Worm (Caenorhabditis elegans): ENCODE measurements around the gene F21G4.5.

DNA sequence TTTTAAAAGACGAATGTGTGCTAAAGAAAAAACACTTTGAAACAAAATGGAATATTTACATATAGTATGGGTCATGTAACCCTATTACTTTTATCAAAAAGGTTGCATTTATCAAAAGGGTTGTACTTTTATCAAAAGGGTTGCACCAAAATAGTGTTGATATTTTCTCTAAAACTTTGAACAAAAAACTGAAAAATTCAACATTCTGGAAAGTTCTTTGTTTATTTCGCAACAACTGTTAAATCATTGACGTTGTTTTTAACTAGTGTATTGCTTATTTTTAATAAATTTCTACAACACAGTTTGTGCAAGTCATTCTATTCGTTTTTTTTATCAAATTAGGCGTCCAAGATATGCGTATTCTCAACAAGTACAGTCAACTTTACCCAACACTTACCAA lies 32.6 kb downstream of the F21G4.5 start, which contains the start of the genes C17G1.5 and C17G1.14:
- TF ChIP-seq ceh-22 (tag; optimal IDR thresholded peaks at IDR 0.05) (no peak), pqm-1 (tag; optimal IDR thresholded peaks at IDR 0.05) (no peak), ceh-9 (tag; optimal IDR thresholded peaks at IDR 0.05) (no peak), pha-2 (tag; optimal IDR thresholded peaks at IDR 0.05) (no peak), nhr-11 (tag; optimal IDR thresholded peaks at IDR 0.05) (no peak), K02D7.2 (tag; optimal IDR thresholded peaks at IDR 0.05) (no peak), unc-86 (tag; optimal IDR thresholded peaks at IDR 0.05) (no peak), fkh-10 (GFP tag; optimal IDR thresholded peaks at IDR 0.05) (no peak)

Data from whole organism, late embryonic.